Worm (Caenorhabditis elegans): Measurements from ENCODE around the gene R07G3.8.

DNA sequence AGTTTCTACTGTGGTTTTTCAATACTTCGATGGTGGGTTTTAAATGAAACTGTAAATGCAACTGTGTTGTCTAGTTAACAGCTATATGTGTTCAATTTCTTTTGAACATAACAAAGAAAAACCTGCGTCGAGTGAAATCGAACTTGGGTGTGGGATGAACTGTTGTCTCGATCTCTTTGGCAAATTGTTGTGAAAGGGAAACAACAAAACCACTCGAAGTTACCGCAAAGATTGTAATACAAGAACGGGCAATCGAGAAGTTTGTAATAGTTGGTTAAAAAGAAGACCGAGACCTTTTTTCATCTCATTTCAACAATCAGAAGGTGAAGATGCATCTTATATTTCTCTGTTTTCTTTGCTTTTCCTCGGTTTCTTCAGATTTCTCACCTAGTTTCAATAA is 12.4 kb downstream of the R07G3.8 start, which contains the start of gene lips-17:
- TF ChIP-seq daf-16 (GFP tag; optimal IDR thresholded peaks at IDR 0.05) (no peak), daf-16 (tag; optimal IDR thresholded peaks at IDR 0.05) (no peak), vab-7 (GFP tag; IDR thresholded peaks at IDR 0.05) (no peak), mxl-3 (GFP tag; optimal IDR thresholded peaks at IDR 0.05) (no peak), nhr-111 (GFP tag; optimal IDR thresholded peaks at IDR 0.05) (no peak), ceh-28 (tag; optimal IDR thresholded peaks at IDR 0.05) (no peak), snpc-1.2 (GFP tag; IDR thresholded peaks at IDR 0.05) (no peak), pha-4 (GFP tag; IDR thresholded peaks at IDR 0.05) (no peak), pha-4 (tag; optimal IDR thresholded peaks at IDR 0.05) (no peak), egl-27 (tag; optimal IDR thresholded peaks at IDR 0.05) (no peak), snpc-4 (tag; optimal IDR thresholded peaks at IDR 0.05) (no peak), zfp-3 (GFP tag; conservative IDR thresholded peaks at IDR 0.05) (no peak), duxl-1 (tag; optimal IDR thresholded peaks at IDR 0.05; ENCODE audit: poor library complexity) (no peak)
